Fruit fly (Drosophila melanogaster) whole organism: ENCODE results near the gene CG11598.

ENCODE experiments used
- CG8478 ChIP-seq: fragments of >200 bp; optimal IDR thresholded peaks from 2 replicates; lab custom pipeline; 2018; ENCODE audit warnings: inconsistent platforms
- Dll ChIP-seq: fragments of >200 bp; optimal IDR thresholded peaks from 2 replicates; lab custom pipeline; 2017
- EcR ChIP-seq, 2 experiments: fragments of >200 bp; optimal IDR thresholded peaks; 2 replicates each; lab custom pipeline; 2017; ENCODE audit warnings: missing biosample characterization in 2 of 2, missing genetic modification characterization in 2 of 2, missing genetic modification reagents in 2 of 2
- pan ChIP-seq: fragments of >200 bp; optimal IDR thresholded peaks from 2 replicates; lab custom pipeline; 2017
- psq ChIP-seq: fragments of >200 bp; optimal IDR thresholded peaks from 2 replicates; lab custom pipeline; 2017
- usp ChIP-seq: fragments of >200 bp; optimal IDR thresholded peaks from 2 replicates; lab custom pipeline; 2017; ENCODE audit warnings: missing biosample characterization, missing genetic modification characterization, mixed read lengths

Gene CG11598

DNA sequence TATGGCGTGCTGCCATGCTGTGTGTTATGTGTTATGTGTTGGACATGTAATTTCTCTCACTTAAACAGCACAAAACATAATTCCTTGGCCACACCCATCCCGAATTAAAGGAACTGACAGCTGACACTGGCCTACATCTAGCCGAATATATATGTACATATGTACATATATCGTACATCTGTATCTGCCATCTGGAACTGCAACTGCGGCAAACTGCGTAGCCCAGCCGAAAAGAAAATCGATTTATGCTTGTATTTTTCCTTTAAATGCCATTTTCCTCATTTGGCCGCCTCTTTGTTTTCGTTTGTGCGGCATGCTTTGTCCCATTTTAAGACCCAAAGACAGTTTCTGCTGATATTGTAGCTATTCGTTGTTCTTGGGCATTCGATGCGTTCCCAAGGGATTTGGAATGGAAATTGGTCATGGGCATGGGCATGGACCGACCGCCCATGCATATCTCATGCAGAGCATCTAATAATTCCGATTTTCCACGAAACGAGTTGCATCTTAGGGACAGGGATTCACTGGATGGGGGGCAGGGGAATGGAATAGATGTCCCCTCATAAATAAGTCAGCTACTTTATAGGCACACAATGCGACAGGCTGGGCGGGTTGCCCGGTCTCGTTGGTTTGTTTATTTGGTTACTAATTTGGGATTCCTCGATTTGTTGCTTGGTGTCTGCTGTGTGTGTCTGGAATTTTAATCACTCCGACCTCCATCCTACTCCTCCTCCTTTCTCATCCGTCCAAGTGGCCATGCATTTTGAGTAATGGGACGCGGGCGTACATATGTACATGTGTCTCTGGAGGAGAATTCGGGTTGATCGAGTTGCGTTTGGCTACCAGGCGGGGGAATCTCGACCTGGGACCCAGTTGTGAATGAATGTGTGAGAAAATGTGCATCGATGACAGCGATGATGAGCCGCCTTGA, 14.6 kb downstream of the CG11598 start:
- TF ChIP-seq CG8478 (lab: Kevin White, UChicago) (no peak), Dll (no peak), pan (lab: Kevin White, UChicago) (no peak), EcR (GFP tag; optimal IDR thresholded peaks at IDR 0.05; lab: Kevin White, UChicago) (no peak), psq (no peak), usp (no peak)

DNA sequence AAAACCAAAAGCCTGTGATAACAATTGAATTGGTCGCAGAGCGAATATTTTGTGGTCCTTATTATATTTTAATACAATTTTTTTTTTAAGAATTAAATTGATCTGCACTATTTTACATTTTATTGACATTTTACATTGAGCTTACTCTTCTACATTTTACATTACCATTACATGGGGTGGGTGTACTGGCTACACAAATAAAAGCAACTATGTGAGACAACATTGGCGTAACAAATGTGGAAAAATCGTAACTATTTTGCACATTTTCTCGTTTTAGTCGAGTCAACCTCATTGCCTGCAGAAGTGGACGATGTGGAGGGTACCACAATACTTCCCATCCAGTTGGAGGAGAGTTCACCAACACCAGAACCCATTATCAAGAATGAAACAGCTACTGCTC, 15.8 kb downstream of the CG11598 start:
- TF ChIP-seq EcR (GFP tag; optimal IDR thresholded peaks at IDR 0.05; lab: Kevin White, UChicago) (no peak), psq (no peak), pan (lab: Kevin White, UChicago) (no peak), Dll (no peak), CG8478 (lab: Kevin White, UChicago) (no peak), usp (no peak)

DNA sequence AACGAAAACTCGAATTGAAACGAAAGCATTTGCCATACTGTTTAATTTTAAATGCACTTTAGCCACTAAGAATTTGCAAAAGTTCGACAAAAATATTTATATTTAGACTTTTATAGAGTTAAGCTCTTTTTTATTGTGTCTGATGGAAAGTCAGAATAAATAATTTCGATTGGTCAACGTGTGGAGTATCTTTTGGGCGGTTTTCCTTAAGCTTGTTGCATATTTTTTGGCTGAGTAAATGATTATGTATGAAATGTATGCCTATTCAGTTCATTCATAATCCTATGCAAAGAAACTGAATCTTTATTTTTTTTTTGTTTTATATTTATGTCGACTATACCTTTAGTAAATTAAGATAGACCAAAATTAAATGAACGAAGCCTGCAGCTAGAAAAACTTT, 18.0 kb downstream of the CG11598 start:
- no peak for TF ChIP-seq Dll
- TF ChIP-seq psq = no peak
- TF ChIP-seq pan (lab: Kevin White, UChicago) = no peak
- no peak for TF ChIP-seq CG8478 (lab: Kevin White, UChicago)
- TF ChIP-seq usp = no peak
- no peak for TF ChIP-seq EcR (GFP tag; optimal IDR thresholded peaks at IDR 0.05; lab: Kevin White, UChicago)

DNA sequence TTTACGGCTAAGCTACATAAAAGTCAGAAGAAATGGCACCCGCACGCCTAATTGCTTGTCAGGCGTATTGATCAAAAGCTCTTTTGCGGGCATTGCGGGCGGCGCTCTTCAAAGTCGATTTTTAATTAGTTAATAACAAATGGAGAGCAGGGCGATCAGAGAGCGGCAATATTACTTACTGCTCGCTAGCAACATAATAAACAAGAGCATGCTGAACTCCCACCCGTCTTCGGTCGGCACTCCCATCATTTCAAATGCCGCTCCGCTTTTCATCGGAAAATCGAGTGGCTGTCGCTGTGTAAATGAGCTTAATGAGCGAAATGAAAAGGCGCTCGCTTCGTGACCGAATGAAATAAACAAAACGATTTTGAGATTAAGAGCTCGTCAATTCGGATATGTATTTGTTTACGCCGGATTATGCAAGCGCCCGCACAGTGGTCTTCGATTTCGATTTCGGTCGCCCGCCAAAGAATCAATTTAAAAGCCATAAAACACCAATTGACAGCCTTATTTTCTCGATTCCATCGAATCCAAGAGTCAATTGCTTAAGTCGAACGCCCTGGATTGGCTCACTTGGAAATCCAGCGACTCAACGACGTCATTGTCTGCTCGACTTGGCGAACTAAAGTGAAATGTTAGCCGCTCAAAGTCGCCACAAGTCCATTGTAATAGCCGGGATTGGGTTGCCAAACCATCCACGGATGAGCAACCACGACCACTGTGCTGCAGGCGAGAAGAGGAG, 19.0 kb downstream of the CG11598 start:
- TF ChIP-seq CG8478 (lab: Kevin White, UChicago) (no peak), psq (no peak), pan (lab: Kevin White, UChicago) (no peak), EcR (GFP tag; optimal IDR thresholded peaks at IDR 0.05; lab: Kevin White, UChicago) (no peak), usp (no peak), Dll (no peak)

DNA sequence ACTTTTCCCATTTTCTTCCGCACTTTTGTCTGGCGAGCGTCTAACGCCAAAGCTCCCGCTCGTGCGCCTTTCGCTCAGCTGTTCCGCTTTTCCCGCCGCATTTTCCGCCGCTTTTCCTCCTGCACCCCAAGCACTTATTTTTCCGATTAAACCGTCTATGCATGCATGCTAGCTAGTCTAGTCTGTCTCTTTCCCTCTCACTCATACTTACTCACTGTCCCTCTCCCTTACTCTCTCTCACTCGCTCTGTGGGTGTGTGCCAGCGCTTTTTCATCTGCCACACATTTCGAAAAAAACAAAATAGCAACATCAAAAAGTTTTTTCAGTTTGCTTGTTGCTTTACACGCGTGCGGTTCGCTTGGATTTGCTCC, 19.5 kb downstream of the CG11598 start, which contains the start of gene CG6225:
CG6225 (plus strand) TSS at position 325 of the 371 bp plus-strand sequence.
- TF ChIP-seq CG8478 (lab: Kevin White, UChicago) (no peak), usp (no peak), pan (lab: Kevin White, UChicago) (no peak), Dll (no peak), psq (no peak), EcR (GFP tag; optimal IDR thresholded peaks at IDR 0.05; lab: Kevin White, UChicago) (no peak)

DNA sequence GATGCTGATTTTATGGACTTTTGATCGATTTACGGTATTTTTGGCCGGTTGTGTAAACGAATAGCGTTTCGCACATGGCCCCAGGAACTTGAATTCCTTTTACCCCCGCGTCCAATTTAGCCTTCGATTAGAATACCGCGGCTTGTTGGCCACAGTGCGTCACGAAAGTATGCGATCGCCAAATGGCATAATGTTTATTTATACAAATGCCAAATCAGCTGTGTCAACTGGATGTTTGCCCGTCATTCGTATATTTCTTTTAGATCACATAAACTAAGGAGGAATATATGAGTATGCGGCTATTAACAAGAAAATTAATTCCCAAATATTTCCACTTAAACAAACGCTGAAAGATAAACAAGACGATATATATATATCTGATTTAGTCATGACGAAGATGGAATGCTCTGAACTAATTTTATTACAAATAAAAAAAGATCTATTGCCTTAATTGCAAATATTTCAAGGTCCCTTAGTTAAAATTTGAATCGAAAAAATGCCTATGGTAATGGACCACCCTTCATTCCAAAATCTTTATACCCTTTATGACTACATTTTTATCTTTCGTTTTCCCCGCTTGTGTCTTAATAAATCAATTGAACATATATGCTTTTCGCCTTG, 22.3 kb downstream of the CG11598 start:
- TF ChIP-seq pan (lab: Kevin White, UChicago) (no peak), CG8478 (lab: Kevin White, UChicago) (no peak), psq (no peak), Dll (no peak), usp (no peak), EcR (GFP tag; optimal IDR thresholded peaks at IDR 0.05; lab: Kevin White, UChicago) (no peak)

DNA sequence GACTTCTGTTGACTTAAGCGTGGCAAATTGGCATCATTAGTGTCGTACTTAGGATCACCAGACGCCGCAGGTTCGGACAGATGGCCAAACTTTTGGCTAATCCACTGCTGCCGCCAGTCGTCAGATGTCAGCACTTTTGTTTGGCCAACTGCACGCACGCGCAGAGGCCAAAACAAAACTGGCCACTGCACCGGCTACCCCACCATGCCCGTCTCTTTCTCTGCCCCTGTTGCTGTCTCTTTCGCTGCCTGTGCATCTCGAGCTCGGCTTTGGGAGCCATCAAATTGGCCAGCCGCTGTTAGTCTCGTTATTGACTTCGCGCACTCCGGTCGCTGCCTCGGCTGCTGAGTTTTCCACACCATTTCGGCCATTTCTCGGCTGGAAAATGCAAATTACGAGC, 27.8 kb downstream of the CG11598 start, which contains the start of gene CG14395:
CG14395 (plus strand) TSS at position 301 of the 400 bp plus-strand sequence.
- TF ChIP-seq psq (no peak), EcR (GFP tag; optimal IDR thresholded peaks at IDR 0.05; lab: Kevin White, UChicago) (no peak), pan (lab: Kevin White, UChicago) (no peak), CG8478 (lab: Kevin White, UChicago) (no peak)

DNA sequence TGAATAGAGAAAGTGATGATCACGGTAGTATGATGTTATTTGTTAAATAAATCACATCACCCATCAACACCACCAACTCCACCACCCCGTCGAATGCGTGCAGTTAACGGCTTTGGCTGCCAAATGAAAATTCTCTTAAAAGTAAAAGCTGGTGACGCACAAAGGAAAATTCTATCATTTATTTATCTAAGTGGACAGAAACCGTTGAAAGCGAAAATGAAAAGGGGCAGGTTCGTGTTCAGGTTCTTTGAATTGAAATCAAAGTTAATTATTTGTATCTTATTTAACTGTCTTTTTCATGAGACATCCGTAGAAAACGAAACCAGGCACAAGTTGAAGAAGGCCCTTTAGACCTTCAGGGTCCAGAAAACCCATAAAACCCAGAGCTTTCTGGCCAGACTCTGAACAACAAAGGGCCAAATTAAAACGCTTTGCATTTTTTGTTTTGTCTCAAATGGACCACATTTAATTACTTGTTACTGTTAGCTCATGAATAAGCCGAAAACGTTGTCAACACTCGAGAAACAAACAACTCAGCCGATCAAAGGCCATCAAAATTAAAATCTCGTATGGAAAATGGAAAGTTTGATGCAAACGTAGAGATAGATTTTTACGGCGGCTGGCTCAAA, 31.6 kb downstream of the CG11598 start:
- TF ChIP-seq CG8478 (lab: Kevin White, UChicago) (no peak), Dll (no peak), EcR (GFP tag; optimal IDR thresholded peaks at IDR 0.05; lab: Kevin White, UChicago) (no peak), usp (no peak), pan (lab: Kevin White, UChicago) (no peak), psq (no peak)

DNA sequence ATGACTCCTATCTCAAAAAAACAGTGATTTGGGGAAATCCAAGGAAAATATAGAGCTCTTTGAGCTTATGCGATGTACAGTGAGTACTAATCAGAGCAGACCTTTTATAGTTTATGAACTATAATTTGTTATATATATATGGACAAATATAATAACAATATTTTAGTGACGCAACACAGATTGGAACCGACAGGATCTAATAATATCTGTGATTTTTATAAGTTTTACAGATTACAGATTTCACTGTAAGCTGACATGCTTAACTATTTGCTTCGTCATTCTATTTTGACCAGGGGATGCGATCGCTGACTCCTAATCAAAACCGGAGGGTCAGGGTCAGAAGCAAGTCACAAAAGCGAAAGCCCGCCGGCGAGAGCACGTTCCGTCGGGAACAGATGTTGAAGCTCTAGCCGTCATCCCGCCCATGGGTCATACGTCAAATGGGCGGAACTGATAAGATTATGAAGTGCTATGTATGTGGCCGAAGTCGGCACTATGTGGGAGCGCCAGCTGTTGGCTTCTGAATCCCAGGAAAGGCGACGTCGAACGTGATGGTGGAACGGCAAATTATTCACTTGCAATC, 39.4 kb downstream of the CG11598 start, which contains the start of gene Gnmt:
Gnmt (plus strand) TSS at position 568 of the 583 bp plus-strand sequence.
- no peak for TF ChIP-seq CG8478 (lab: Kevin White, UChicago)
- TF ChIP-seq Dll = no peak
- TF ChIP-seq usp = no peak
- no peak for TF ChIP-seq pan (lab: Kevin White, UChicago)
- no peak for TF ChIP-seq EcR (GFP tag; optimal IDR thresholded peaks at IDR 0.05; lab: Kevin White, UChicago)
- TF ChIP-seq psq = no peak

DNA sequence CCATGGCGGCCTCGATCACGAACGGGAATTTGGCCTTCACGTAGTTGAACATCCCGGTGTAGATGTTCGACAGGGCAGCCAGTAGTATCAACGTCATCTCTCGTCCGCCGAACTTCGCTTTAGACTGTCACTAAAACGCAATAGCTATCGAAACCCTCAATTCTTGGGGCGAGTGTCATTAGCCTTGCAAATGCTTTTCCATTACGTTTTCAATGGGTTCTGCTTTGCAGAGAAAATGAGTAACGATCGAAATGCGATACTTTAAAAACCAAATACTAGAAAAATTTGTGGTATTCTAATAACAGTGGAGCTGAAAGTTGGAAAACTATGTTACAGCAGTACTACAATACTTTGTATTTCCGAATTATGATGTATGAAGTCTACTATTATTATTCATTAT, 41.4 kb downstream of the CG11598 start, which contains the start of gene CG43630:
CG43630 (minus strand) TSS at position 101 of the 400 bp plus-strand sequence.
- no peak for TF ChIP-seq Dll
- no peak for TF ChIP-seq pan (lab: Kevin White, UChicago)

DNA sequence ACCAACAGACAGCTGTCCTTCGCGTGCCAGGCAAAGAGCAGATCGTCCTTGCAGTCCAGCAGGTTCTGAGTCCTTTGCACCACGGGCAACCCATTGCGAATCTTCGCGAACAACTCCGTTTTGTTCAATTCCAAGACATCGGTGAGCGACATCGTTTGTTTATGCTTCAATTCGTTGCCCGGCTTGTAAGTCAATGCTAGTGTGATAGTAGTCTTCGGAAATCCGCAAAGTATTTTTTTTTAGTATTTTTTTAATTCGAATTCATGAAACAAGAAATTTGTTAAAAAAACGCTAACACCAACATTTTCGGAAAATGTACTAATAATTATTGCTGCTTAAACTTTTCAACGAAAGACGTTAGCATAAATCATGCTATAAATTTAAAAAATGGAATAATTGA, 44.1 kb downstream of the CG11598 start, which contains the start of gene mbo:
mbo (minus strand) TSS at position 203 of the 400 bp plus-strand sequence.
- no peak for TF ChIP-seq CG8478 (lab: Kevin White, UChicago)
- no peak for TF ChIP-seq pan (lab: Kevin White, UChicago)
- TF ChIP-seq usp = no peak
- no peak for TF ChIP-seq EcR (GFP tag; optimal IDR thresholded peaks at IDR 0.05; lab: Kevin White, UChicago)
- TF ChIP-seq Dll = no peak
- TF ChIP-seq psq = no peak
